Fruit fly (Drosophila melanogaster): ENCODE results near the gene CG6470.

dm6 chrX:18546785-18547184 is 32.1 kb upstream of the CG6470 start:
- TF ChIP-seq pan (optimal IDR thresholded peaks at IDR 0.05) (no peak), EcR (GFP tag; optimal IDR thresholded peaks at IDR 0.05) (no peak), usp (GFP tag; optimal IDR thresholded peaks at IDR 0.05) (no peak), psq (optimal IDR thresholded peaks at IDR 0.05) (no peak)
